Fruit fly (Drosophila melanogaster) whole organism, embryonic: ENCODE results near the gene Mkk4.

Experiments
- Bgb ChIP-seq: fragments of 200-800 bp; sonication (Bioruptor generic); IDR thresholded peaks from 2 replicates; pipeline ENCODE4 v1.3.6; 2022; ENCODE audit warnings: missing biosample characterization, missing genetic modification characterization; ENCODE audit not compliant: partially characterized antibody
- CG10543 ChIP-seq: fragments of 200-800 bp; sonication (Bioruptor generic); optimal IDR thresholded peaks from 3 replicates; lab custom pipeline; 2017; ENCODE audit warnings: missing biosample characterization, mild to moderate bottlenecking, missing genetic modification characterization, moderate library complexity
- CG10565 ChIP-seq: fragments of 200-800 bp; sonication (Bioruptor generic); optimal IDR thresholded peaks from 3 replicates; lab custom pipeline; 2016; ENCODE audit warnings: missing biosample characterization, mild to moderate bottlenecking, missing genetic modification characterization
- CG11504 ChIP-seq: fragments of 200-800 bp; sonication (Bioruptor generic); optimal IDR thresholded peaks from 3 replicates; lab custom pipeline; 2019; ENCODE audit warnings: missing biosample characterization, mild to moderate bottlenecking, missing genetic modification characterization, moderate library complexity
- CG12391 ChIP-seq: fragments of 200-800 bp; sonication (Bioruptor generic); optimal IDR thresholded peaks from 3 replicates; lab custom pipeline; 2018; ENCODE audit warnings: missing biosample characterization, mild to moderate bottlenecking, missing genetic modification characterization, moderate library complexity
- CG13624 ChIP-seq: fragments of 200-800 bp; sonication (Bioruptor generic); optimal IDR thresholded peaks from 2 replicates; lab custom pipeline; 2016; ENCODE audit warnings: missing biosample characterization, missing genetic modification characterization
- CG14860 ChIP-seq: fragments of 200-800 bp; sonication (Bioruptor generic); IDR thresholded peaks from 3 replicates; pipeline ENCODE4 v1.3.6; 2022; ENCODE audit warnings: missing biosample characterization, missing genetic modification characterization; ENCODE audit not compliant: partially characterized antibody
- CG1647 ChIP-seq: fragments of 200-800 bp; sonication (Bioruptor generic); optimal IDR thresholded peaks from 3 replicates; lab custom pipeline; 2016; ENCODE audit warnings: missing biosample characterization, missing genetic modification characterization
- CG16813 ChIP-seq: fragments of 200-800 bp; sonication (Bioruptor generic); IDR thresholded peaks from 3 replicates; pipeline ENCODE4 v1.3.6; 2022; ENCODE audit warnings: missing biosample characterization, missing genetic modification characterization; ENCODE audit not compliant: partially characterized antibody
- CG17385 ChIP-seq: fragments of 200-800 bp; sonication (Bioruptor generic); optimal IDR thresholded peaks from 3 replicates; lab custom pipeline; 2018; ENCODE audit warnings: missing biosample characterization, mild to moderate bottlenecking, missing genetic modification characterization
- CG3281 ChIP-seq: fragments of 200-800 bp; sonication (Bioruptor generic); optimal IDR thresholded peaks from 3 replicates; lab custom pipeline; 2017; ENCODE audit warnings: missing biosample characterization, mild to moderate bottlenecking, missing genetic modification characterization
- CG34376 ChIP-seq: fragments of 200-800 bp; sonication (Bioruptor generic); optimal IDR thresholded peaks from 2 replicates; lab custom pipeline; 2018; ENCODE audit warnings: missing biosample characterization, mild to moderate bottlenecking, missing genetic modification characterization
- CG42726 ChIP-seq: fragments of 200-800 bp; sonication (Bioruptor generic); IDR thresholded peaks from 2 replicates; pipeline ENCODE4 v1.3.6; 2022; ENCODE audit warnings: missing biosample characterization, missing genetic modification characterization; ENCODE audit not compliant: partially characterized antibody
- CG6791 ChIP-seq: fragments of 200-800 bp; sonication (Bioruptor generic); IDR thresholded peaks from 3 replicates; pipeline ENCODE4 v1.3.6; 2022; ENCODE audit warnings: missing biosample characterization, missing genetic modification characterization; ENCODE audit not compliant: partially characterized antibody
- CG7963 ChIP-seq: fragments of 200-800 bp; sonication (Bioruptor generic); IDR thresholded peaks from 3 replicates; pipeline ENCODE4 v1.3.6; 2022; ENCODE audit warnings: missing biosample characterization, missing genetic modification characterization; ENCODE audit not compliant: partially characterized antibody
- CG8281 ChIP-seq: fragments of 200-800 bp; sonication (Bioruptor generic); optimal IDR thresholded peaks from 2 replicates; lab custom pipeline; 2018; ENCODE audit warnings: missing biosample characterization, mild to moderate bottlenecking, missing genetic modification characterization, moderate library complexity
- CG8388 ChIP-seq: fragments of 200-800 bp; sonication (Bioruptor generic); optimal IDR thresholded peaks from 2 replicates; lab custom pipeline; 2019; ENCODE audit warnings: missing biosample characterization, mild to moderate bottlenecking, missing genetic modification characterization, moderate library complexity
- CG9437 ChIP-seq: fragments of 200-800 bp; sonication (Bioruptor generic); optimal IDR thresholded peaks from 2 replicates; lab custom pipeline; 2018; ENCODE audit warnings: missing biosample characterization, mild to moderate bottlenecking, missing genetic modification characterization
- D19A ChIP-seq: fragments of 200-800 bp; optimal IDR thresholded peaks from 3 replicates; lab custom pipeline; 2019; ENCODE audit warnings: missing biosample characterization, mild to moderate bottlenecking, missing genetic modification characterization, moderate library complexity
- Deaf1 ChIP-seq: fragments of 200-800 bp; optimal IDR thresholded peaks from 3 replicates; lab custom pipeline; 2019; ENCODE audit warnings: missing biosample characterization, mild to moderate bottlenecking, missing genetic modification characterization, moderate library complexity
- Dll ChIP-seq: fragments of 200-800 bp; sonication (Bioruptor generic); IDR thresholded peaks from 4 replicates; pipeline ENCODE4 v1.3.6; 2022; ENCODE audit warnings: missing biosample characterization, missing genetic modification characterization; ENCODE audit not compliant: partially characterized antibody
- Dp ChIP-seq: fragments of 200-800 bp; sonication (Bioruptor generic); optimal IDR thresholded peaks from 2 replicates; lab custom pipeline; 2018; ENCODE audit warnings: missing biosample characterization, mild to moderate bottlenecking, missing genetic modification characterization, moderate library complexity
- Ets97D ChIP-seq: fragments of 200-800 bp; sonication (Bioruptor generic); optimal IDR thresholded peaks from 3 replicates; lab custom pipeline; 2016; ENCODE audit warnings: missing biosample characterization, missing genetic modification characterization
- H2.0 ChIP-seq: fragments of 200-800 bp; sonication (Bioruptor generic); IDR thresholded peaks from 2 replicates; pipeline ENCODE4 v1.3.6; 2022; ENCODE audit warnings: missing biosample characterization, missing genetic modification characterization
- Opbp ChIP-seq: fragments of 200-800 bp; sonication (Bioruptor generic); IDR thresholded peaks from 3 replicates; pipeline ENCODE4 v1.3.6; 2022; ENCODE audit warnings: missing biosample characterization, missing genetic modification characterization; ENCODE audit not compliant: partially characterized antibody
- Poxn ChIP-seq: fragments of 200-800 bp; sonication (Bioruptor generic); IDR thresholded peaks from 2 replicates; pipeline ENCODE4 v1.3.6; 2022; ENCODE audit warnings: missing biosample characterization, missing genetic modification characterization
- abd-A ChIP-seq: fragments of 200-800 bp; sonication (Bioruptor generic); optimal IDR thresholded peaks from 3 replicates; lab custom pipeline; 2019; ENCODE audit warnings: missing biosample characterization, mild to moderate bottlenecking, missing genetic modification characterization, moderate library complexity
- chm ChIP-seq: fragments of 200-800 bp; sonication (Bioruptor generic); IDR thresholded peaks from 2 replicates; pipeline ENCODE4 v1.3.6; 2022; ENCODE audit warnings: missing biosample characterization, missing genetic modification characterization
- crc ChIP-seq: fragments of 200-800 bp; sonication (Bioruptor generic); optimal IDR thresholded peaks from 2 replicates; lab custom pipeline; 2016; ENCODE audit warnings: missing biosample characterization, missing genetic modification characterization
- disco-r ChIP-seq: fragments of 200-800 bp; sonication (Bioruptor generic); optimal IDR thresholded peaks from 2 replicates; lab custom pipeline; 2016; ENCODE audit warnings: missing biosample characterization, missing genetic modification characterization
- hbn ChIP-seq: fragments of 200-800 bp; sonication (Bioruptor generic); IDR thresholded peaks from 2 replicates; pipeline ENCODE4 v1.3.6; 2022; ENCODE audit warnings: missing biosample characterization, missing genetic modification characterization; ENCODE audit not compliant: partially characterized antibody
- inv ChIP-seq: fragments of 200-800 bp; sonication (Bioruptor generic); IDR thresholded peaks from 2 replicates; pipeline ENCODE4 v1.3.6; 2022; ENCODE audit warnings: missing biosample characterization, missing genetic modification characterization; ENCODE audit not compliant: partially characterized antibody
- kay ChIP-seq: fragments of 200-800 bp; sonication (Bioruptor generic); optimal IDR thresholded peaks from 2 replicates; lab custom pipeline; 2016; ENCODE audit warnings: missing biosample characterization, missing genetic modification characterization
- ken ChIP-seq: fragments of 200-800 bp; sonication (Bioruptor generic); IDR thresholded peaks from 3 replicates; pipeline ENCODE4 v1.3.6; 2022; ENCODE audit warnings: missing biosample characterization, missing genetic modification characterization
- knrl ChIP-seq: fragments of 200-800 bp; sonication (Bioruptor generic); IDR thresholded peaks from 3 replicates; pipeline ENCODE4 v1.3.6; 2022; ENCODE audit warnings: missing biosample characterization, missing genetic modification characterization; ENCODE audit not compliant: partially characterized antibody
- mld ChIP-seq: fragments of 200-800 bp; sonication (Bioruptor generic); IDR thresholded peaks from 3 replicates; pipeline ENCODE4 v1.3.6; 2022; ENCODE audit warnings: missing biosample characterization, missing genetic modification characterization; ENCODE audit not compliant: partially characterized antibody
- nerfin-2 ChIP-seq: fragments of 200-800 bp; sonication (Bioruptor generic); IDR thresholded peaks from 2 replicates; pipeline ENCODE4 v1.3.6; 2022; ENCODE audit warnings: missing biosample characterization, missing genetic modification characterization; ENCODE audit not compliant: partially characterized antibody
- otp ChIP-seq: fragments of 200-800 bp; sonication (Bioruptor generic); IDR thresholded peaks from 3 replicates; pipeline ENCODE4, ENCODE4 v1.3.6; 2022; ENCODE audit warnings: missing biosample characterization, missing genetic modification characterization
- pros ChIP-seq: fragments of 200-800 bp; sonication (Bioruptor generic); optimal IDR thresholded peaks from 3 replicates; lab custom pipeline; 2019; ENCODE audit warnings: missing biosample characterization, mild to moderate bottlenecking, missing genetic modification characterization, moderate library complexity
- sd ChIP-seq: fragments of 200-800 bp; sonication (Bioruptor generic); optimal IDR thresholded peaks from 3 replicates; lab custom pipeline; 2018; ENCODE audit warnings: missing biosample characterization, mild to moderate bottlenecking, missing genetic modification characterization, moderate library complexity
- seq ChIP-seq: fragments of 200-800 bp; sonication (Bioruptor generic); IDR thresholded peaks from 2 replicates; pipeline ENCODE4 v1.3.6; 2022; ENCODE audit warnings: missing biosample characterization, missing genetic modification characterization
- sug ChIP-seq: fragments of 200-800 bp; optimal IDR thresholded peaks from 2 replicates; lab custom pipeline; 2019; ENCODE audit warnings: missing biosample characterization, mild to moderate bottlenecking, missing genetic modification characterization, moderate library complexity
- unc-4 ChIP-seq: fragments of 200-800 bp; sonication (Bioruptor generic); IDR thresholded peaks from 2 replicates; pipeline ENCODE4 v1.3.6; 2022; ENCODE audit warnings: missing biosample characterization, missing genetic modification characterization; ENCODE audit not compliant: partially characterized antibody
- vvl ChIP-seq: fragments of 200-800 bp; sonication (Bioruptor generic); IDR thresholded peaks from 2 replicates; pipeline ENCODE4 v1.3.6; 2022; ENCODE audit warnings: missing biosample characterization, missing genetic modification characterization
- wek ChIP-seq: fragments of 200-800 bp; sonication (Bioruptor generic); optimal IDR thresholded peaks from 3 replicates; lab custom pipeline; 2018; ENCODE audit warnings: missing biosample characterization, mild to moderate bottlenecking, missing genetic modification characterization, moderate library complexity
- wor ChIP-seq: fragments of 200-800 bp; sonication (Bioruptor generic); IDR thresholded peaks from 2 replicates; pipeline ENCODE4 v1.3.6; 2022; ENCODE audit warnings: missing biosample characterization, missing genetic modification characterization

Mkk4 gene

DNA sequence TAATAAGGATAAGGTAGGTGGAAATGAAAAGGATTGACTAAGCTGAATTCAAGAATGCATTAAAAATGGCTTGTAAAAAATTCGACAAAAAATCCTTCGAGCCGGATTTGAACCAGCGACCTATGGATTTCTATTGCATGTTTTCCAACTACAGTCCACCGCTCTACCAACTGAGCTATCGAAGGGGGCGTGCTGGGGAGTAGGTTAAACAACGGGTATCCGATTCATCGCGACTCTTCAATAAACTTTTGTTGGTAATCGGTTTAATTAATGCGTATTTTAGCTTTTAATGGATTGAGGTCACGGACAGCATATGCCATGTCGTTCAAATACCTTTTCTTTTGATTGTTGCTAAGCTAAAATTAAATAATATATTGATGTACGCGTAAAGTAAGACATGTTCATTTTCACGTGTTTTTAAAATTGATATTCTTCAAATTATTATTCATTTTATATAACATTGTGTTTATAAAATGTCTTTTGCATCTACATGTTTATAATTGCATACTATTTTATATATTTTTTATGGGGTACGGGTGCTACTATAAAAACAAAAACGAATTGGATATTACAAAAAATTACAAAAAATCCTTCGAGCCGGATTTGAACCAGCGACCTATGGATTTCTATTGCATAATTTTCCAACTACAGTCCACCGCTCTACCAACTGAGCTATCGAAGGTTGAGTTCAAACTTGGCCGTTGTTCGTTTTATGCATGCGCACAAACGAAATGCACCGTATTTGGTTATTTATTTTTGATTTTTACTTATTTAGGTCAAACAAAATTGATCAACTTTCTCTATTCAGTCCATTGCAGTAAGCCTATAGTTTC, 17.6 kb upstream of the Mkk4 start (continued):
- TF ChIP-seq nerfin-2 (GFP tag; lab: Robert Waterston, UW) = peak; percentile 75
- no peak for TF ChIP-seq kay (GFP tag; lab: Kevin White, UChicago)
- peak; percentile 92 for TF ChIP-seq Opbp (GFP tag; lab: Robert Waterston, UW)
- no peak for TF ChIP-seq H2.0
- peak; percentile 2 for TF ChIP-seq CG17385 (GFP tag; lab: Kevin White, UChicago)
- TF ChIP-seq CG10565 (GFP tag; lab: Kevin White, UChicago) = no peak
- TF ChIP-seq Bgb = peak; percentile 70
- no peak for TF ChIP-seq ken
- peak; percentile 52 for TF ChIP-seq CG14860 (GFP tag; lab: Robert Waterston, UW)
- TF ChIP-seq CG3281 (GFP tag; lab: Kevin White, UChicago) = no peak
- no peak for TF ChIP-seq Ets97D (GFP tag; lab: Kevin White, UChicago)
- TF ChIP-seq crc = no peak
- no peak for TF ChIP-seq CG1647 (GFP tag; lab: Kevin White, UChicago)
- no peak for TF ChIP-seq CG8281
- peak; percentile 42 for TF ChIP-seq sd
- TF ChIP-seq Deaf1 (tag; lab: Kevin White, UChicago) = no peak
- TF ChIP-seq chm (GFP tag; lab: Robert Waterston, UW) = peak; percentile 7; the same call in 1 of the 2 replicates
- TF ChIP-seq CG8388 (GFP tag; lab: Kevin White, UChicago) = no peak
- peak; percentile 95 for TF ChIP-seq CG6791 (GFP tag; lab: Robert Waterston, UW)
- TF ChIP-seq CG12391 = no peak
- TF ChIP-seq Poxn = no peak
- no peak for TF ChIP-seq CG9437
- TF ChIP-seq abd-A (tag; lab: Kevin White, UChicago) = peak; percentile 93
- TF ChIP-seq CG42726 = peak; percentile 94
- no peak for TF ChIP-seq Dp (GFP tag; lab: Kevin White, UChicago)
- TF ChIP-seq CG10543 (GFP tag; lab: Kevin White, UChicago) = peak; percentile 1
- no peak for TF ChIP-seq seq
- TF ChIP-seq pros (GFP tag; lab: Kevin White, UChicago) = no peak
- peak; percentile 67 for TF ChIP-seq vvl (GFP tag; lab: Robert Waterston, UW)
- TF ChIP-seq mld (GFP tag; lab: Robert Waterston, UW) = peak; percentile 92
- TF ChIP-seq knrl (GFP tag; lab: Robert Waterston, UW) = peak; percentile 36
- TF ChIP-seq inv = peak; percentile 24
- peak; percentile 30; the same call in 1 of the 3 replicates for TF ChIP-seq otp (GFP tag; lab: Robert Waterston, UW)
- 0 out of 4 replicates have a peak, but pooled peaks have one; percentile 36 for TF ChIP-seq Dll (GFP tag; lab: Robert Waterston, UW)
- TF ChIP-seq CG13624 (GFP tag; lab: Kevin White, UChicago) = no peak
- peak; percentile 72 for TF ChIP-seq CG34376 (GFP tag; lab: Kevin White, UChicago)
- peak; percentile 48 for TF ChIP-seq CG16813 (GFP tag; lab: Robert Waterston, UW)
- peak; percentile 37; the same call in 1 of the 2 replicates for TF ChIP-seq hbn (GFP tag; lab: Robert Waterston, UW)
- TF ChIP-seq wek (GFP tag; lab: Kevin White, UChicago) = peak; percentile 9
- TF ChIP-seq wor = no peak
- TF ChIP-seq CG7963 (GFP tag; lab: Robert Waterston, UW) = peak; percentile 89
- TF ChIP-seq D19A (tag; lab: Kevin White, UChicago) = peak; percentile 52
- TF ChIP-seq unc-4 (GFP tag; lab: Robert Waterston, UW) = peak; percentile 44; the same call in 1 of the 2 replicates
- peak; percentile 7 for TF ChIP-seq CG11504 (tag; lab: Kevin White, UChicago)
- TF ChIP-seq disco-r (GFP tag; lab: Kevin White, UChicago) = no peak
- TF ChIP-seq sug = peak; percentile 40
